Worm (Caenorhabditis elegans): ENCODE results near the gene grl-26.

The grl-26 gene

ce11 chrIV:305101-305500 lies 17.5 kb downstream of the grl-26 start:
- TF ChIP-seq unc-130 (GFP tag; optimal IDR thresholded peaks at IDR 0.05): no peak
- no peak for TF ChIP-seq daf-16 (GFP tag; optimal IDR thresholded peaks at IDR 0.05)
- peak; percentile 28 for TF ChIP-seq daf-16 (tag; optimal IDR thresholded peaks at IDR 0.05)
- TF ChIP-seq dve-1 (tag; optimal IDR thresholded peaks at IDR 0.05; ENCODE audit: insufficient read depth): peak; percentile 52
- peak; percentile 22 for TF ChIP-seq nhr-77 (tag; optimal IDR thresholded peaks at IDR 0.05)
- TF ChIP-seq ces-1 (GFP tag; optimal IDR thresholded peaks at IDR 0.05): no peak
- peak; percentile 42 for TF ChIP-seq nhr-28 (tag; optimal IDR thresholded peaks at IDR 0.05)
- TF ChIP-seq hlh-30 (tag; optimal IDR thresholded peaks at IDR 0.05; ENCODE audit: insufficient read depth): no peak
- TF ChIP-seq zfp-2 (tag; optimal IDR thresholded peaks at IDR 0.05): no peak
- TF ChIP-seq dmd-6 (GFP tag; IDR thresholded peaks at IDR 0.05): no peak
- TF ChIP-seq aha-1 (tag): no peak
- TF ChIP-seq D1046.2 (GFP tag; IDR thresholded peaks at IDR 0.05): no peak
- TF ChIP-seq daf-19 (GFP tag; conservative IDR thresholded peaks at IDR 0.05): no peak
- no peak for TF ChIP-seq nhr-11 (tag; optimal IDR thresholded peaks at IDR 0.05)
- TF ChIP-seq php-3 (GFP tag; IDR thresholded peaks at IDR 0.05): peak; percentile 89
- TF ChIP-seq F10B5.3 (tag; optimal IDR thresholded peaks at IDR 0.05): no peak
- peak; percentile 22 for TF ChIP-seq pqm-1 (tag; optimal IDR thresholded peaks at IDR 0.05)
- TF ChIP-seq F37D6.2 (tag; optimal IDR thresholded peaks at IDR 0.05): no peak
- no peak for TF ChIP-seq zfp-3 (GFP tag; conservative IDR thresholded peaks at IDR 0.05)
- no peak for TF ChIP-seq attf-4 (tag; optimal IDR thresholded peaks at IDR 0.05)
- no peak for TF ChIP-seq lim-7 (GFP tag; IDR thresholded peaks at IDR 0.05)

ce11 chrIV:303264-303663 lies 19.4 kb downstream of the grl-26 start:
- TF ChIP-seq zip-11 (GFP tag; IDR thresholded peaks at IDR 0.05) (no peak), mes-2 (tag; optimal IDR thresholded peaks at IDR 0.05; ENCODE audit: poor library complexity, severe bottlenecking) (no peak), lsy-2 (tag; optimal IDR thresholded peaks at IDR 0.05) (no peak), saeg-2 (GFP tag; IDR thresholded peaks at IDR 0.05) (no peak), mep-1 (tag; optimal IDR thresholded peaks at IDR 0.05) (peak; percentile 4), nhr-11 (tag; optimal IDR thresholded peaks at IDR 0.05) (no peak), spr-1 (tag; optimal IDR thresholded peaks at IDR 0.05) (no peak), madf-9 (GFP tag; conservative IDR thresholded peaks at IDR 0.05) (no peak), aly-2 (tag; optimal IDR thresholded peaks at IDR 0.05) (no peak), duxl-1 (tag; optimal IDR thresholded peaks at IDR 0.05; ENCODE audit: poor library complexity) (no peak), F10B5.3 (tag; optimal IDR thresholded peaks at IDR 0.05) (no peak), dmd-6 (GFP tag; IDR thresholded peaks at IDR 0.05) (0 out of 2 replicates have a peak, but pooled peaks have one; percentile 14), aha-1 (tag) (peak; percentile 77), lin-1 (GFP tag; IDR thresholded peaks at IDR 0.05) (no peak), lin-39 (tag; optimal IDR thresholded peaks at IDR 0.05) (no peak), lin-15B (tag; optimal IDR thresholded peaks at IDR 0.05) (no peak), daf-16 (GFP tag; optimal IDR thresholded peaks at IDR 0.05) (no peak), daf-16 (tag; optimal IDR thresholded peaks at IDR 0.05) (no peak), unc-62 (GFP tag; optimal IDR thresholded peaks at IDR 0.05 in 1 of 2) (peak in 1 of 2 experiments; percentile 67), unc-62 (tag; optimal IDR thresholded peaks at IDR 0.05) (no peak), nhr-10 (tag; optimal IDR thresholded peaks at IDR 0.05) (no peak), set-16 (GFP tag; IDR thresholded peaks at IDR 0.05) (no peak), F44E2.7 (GFP tag; IDR thresholded peaks at IDR 0.05) (no peak), tra-1 (GFP tag; IDR thresholded peaks at IDR 0.05) (0 out of 2 replicates have a peak, but pooled peaks have one; percentile 20), nhr-25 (tag; optimal IDR thresholded peaks at IDR 0.05; ENCODE audit: borderline replicate concordance, insufficient read depth) (no peak), gei-8 (GFP tag; optimal IDR thresholded peaks at IDR 0.05) (no peak), nhr-48 (tag; optimal IDR thresholded peaks at IDR 0.05) (peak; percentile 11), hlh-30 (tag; optimal IDR thresholded peaks at IDR 0.05; ENCODE audit: insufficient read depth) (peak; percentile 19), egl-43 (GFP tag; IDR thresholded peaks at IDR 0.05) (no peak), ctbp-1 (GFP tag; IDR thresholded peaks at IDR 0.05) (no peak), zip-2 (tag; optimal IDR thresholded peaks at IDR 0.05) (no peak), F37D6.2 (tag; optimal IDR thresholded peaks at IDR 0.05) (no peak)
